Worm (Caenorhabditis elegans) whole organism, midembryonic: ENCODE data around the gene Y82E9BR.20.

ENCODE experiments used
- T22C8.4 ChIP-seq: fragments of 200-800 bp; sonication (Bioruptor generic); IDR thresholded peaks from 2 replicates; pipeline ENCODE4 v1.3.6; 2022; ENCODE audit warnings: missing genetic modification characterization, missing compliant biosample characterization
- cog-1 ChIP-seq: sonication (generic microtip); optimal IDR thresholded peaks from 2 replicates; lab custom pipeline; 2016; ENCODE audit warnings: missing genetic modification characterization, missing compliant biosample characterization
- flt-1 ChIP-seq: fragments of 200-800 bp; sonication (Bioruptor generic); IDR thresholded peaks from 2 replicates; pipeline ENCODE4 v1.3.6; 2022; ENCODE audit warnings: missing genetic modification characterization, missing compliant biosample characterization
- klf-2 ChIP-seq: fragments of 200-800 bp; sonication (Bioruptor generic); conservative IDR thresholded peaks from 2 replicates; pipeline ENCODE4 v1.3.6; 2022; ENCODE audit warnings: missing genetic modification reagents, missing genetic modification characterization, missing compliant biosample characterization
- med-1 ChIP-seq: sonication (generic microtip); optimal IDR thresholded peaks from 2 replicates; lab custom pipeline; 2017; ENCODE audit warnings: missing genetic modification characterization, mild to moderate bottlenecking, missing compliant biosample characterization, antibody characterized with exemption, missing genetic modification reagents; ENCODE audit not compliant: insufficient read depth
- ref-1 ChIP-seq: fragments of 200-800 bp; sonication (Bioruptor generic); conservative IDR thresholded peaks from 2 replicates; pipeline ENCODE4 v1.3.6; 2022; ENCODE audit warnings: missing genetic modification reagents, missing genetic modification characterization, missing compliant biosample characterization
- tab-1 ChIP-seq: fragments of 200-800 bp; sonication (Bioruptor generic); IDR thresholded peaks from 2 replicates; pipeline ENCODE4 v1.3.6; 2022; ENCODE audit warnings: missing genetic modification characterization, missing compliant biosample characterization
- ztf-23 ChIP-seq: fragments of 200-800 bp; sonication (Bioruptor generic); IDR thresholded peaks from 2 replicates; pipeline ENCODE4 v1.3.6; 2022; ENCODE audit warnings: missing genetic modification reagents, missing genetic modification characterization, missing compliant biosample characterization
- ztf-29 ChIP-seq: fragments of 200-800 bp; sonication (Bioruptor generic); IDR thresholded peaks from 2 replicates; pipeline ENCODE4 v1.3.6; 2022; ENCODE audit warnings: missing genetic modification reagents, missing genetic modification characterization, missing compliant biosample characterization

DNA sequence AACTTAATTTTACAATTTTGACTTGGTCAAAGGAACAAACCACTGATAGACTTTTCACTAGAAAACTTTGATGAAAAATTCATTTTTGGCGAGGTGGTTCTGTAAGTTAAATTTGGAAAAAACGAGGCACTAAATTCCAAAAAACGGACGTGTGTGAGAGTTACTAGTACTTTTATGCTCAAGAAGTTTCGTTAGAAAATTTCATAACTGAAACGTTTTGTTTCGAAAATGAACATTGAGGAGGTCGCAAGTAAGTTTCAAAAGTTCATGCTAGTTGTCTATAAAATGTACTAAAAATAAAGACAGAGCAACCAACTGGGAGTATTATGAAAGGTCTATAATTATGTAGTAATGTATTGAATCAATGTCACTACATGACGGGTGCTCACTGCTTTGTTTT lies 17.5 kb downstream of the Y82E9BR.20 start, which contains the start of gene pals-17:
- no peak for TF ChIP-seq ref-1 (GFP tag; lab: Robert Waterston, UW)
- no peak for TF ChIP-seq klf-2 (GFP tag; lab: Robert Waterston, UW)
- TF ChIP-seq ztf-29, result no peak
- no peak for TF ChIP-seq cog-1 (tag; lab: Kevin White, UChicago)
- TF ChIP-seq T22C8.4 (GFP tag; lab: Robert Waterston, UW), result no peak
- TF ChIP-seq flt-1 (GFP tag; lab: Robert Waterston, UW), result no peak
- no peak for TF ChIP-seq ztf-23 (GFP tag; lab: Robert Waterston, UW)
- TF ChIP-seq tab-1 (GFP tag; lab: Robert Waterston, UW), result no peak
- no peak for TF ChIP-seq med-1 (GFP tag; lab: Kevin White, UChicago)
